Worm (Caenorhabditis elegans) whole organism, L1 larva: ENCODE results near the gene F37C12.14.

Experiments used
- dpl-1 ChIP-seq, 3 experiments: fragments of 150-350 bp in 2 of 3; sonication (generic microtip) in 1 of 3; optimal IDR thresholded peaks; 2 replicates each; lab custom pipeline; 2014 to 2017; ENCODE audit warnings: missing biosample characterization in 3 of 3, missing genetic modification characterization in 3 of 3, missing genetic modification reagents in 3 of 3
- nhr-12 ChIP-seq: sonication (generic microtip); optimal IDR thresholded peaks from 2 replicates; lab custom pipeline; 2017; ENCODE audit warnings: missing biosample characterization, missing genetic modification characterization
- nhr-237 ChIP-seq: fragments of 150-350 bp; optimal IDR thresholded peaks from 2 replicates; lab custom pipeline; 2014; ENCODE audit warnings: missing biosample characterization, missing genetic modification characterization

- TF ChIP-seq nhr-12 (tag; lab: Kevin White, UChicago): no peak
- no peak for TF ChIP-seq nhr-237 (tag; lab: Kevin White, UChicago)
- TF ChIP-seq dpl-1 (GFP tag; optimal IDR thresholded peaks at IDR 0.05; lab: Kevin White, UChicago): no peak
Observed at ce11 chrIII:7144749-7145148, 40.6 kb downstream of the F37C12.14 start, which contains the start of gene glr-2.
